Fruit fly (Drosophila melanogaster) whole organism, prepupa: Measurements from ENCODE around the gene Scgalpha.

Source experiments
- Blimp-1 ChIP-seq: fragments of 200-800 bp; sonication (Bioruptor generic); optimal IDR thresholded peaks from 3 replicates; lab custom pipeline; 2017; ENCODE audit warnings: missing biosample characterization, missing genetic modification characterization, mild to moderate bottlenecking, moderate library complexity, missing genetic modification reagents
- CG10631 ChIP-seq: fragments of 200-800 bp; sonication (Bioruptor generic); optimal IDR thresholded peaks from 2 replicates; lab custom pipeline; 2016; ENCODE audit warnings: missing biosample characterization, missing genetic modification characterization
- CG10669 ChIP-seq: fragments of 200-800 bp; sonication (Bioruptor generic); optimal IDR thresholded peaks from 3 replicates; lab custom pipeline; 2018; ENCODE audit warnings: missing biosample characterization, mild to moderate bottlenecking, missing genetic modification characterization, moderate library complexity
- CG11294 ChIP-seq: fragments of 200-800 bp; sonication (Bioruptor generic); IDR thresholded peaks from 2 replicates; pipeline ENCODE4 v1.3.6; 2022; ENCODE audit warnings: missing biosample characterization, missing genetic modification characterization
- CG11902 ChIP-seq: fragments of 200-800 bp; sonication (Bioruptor generic); optimal IDR thresholded peaks from 3 replicates; lab custom pipeline; 2016; ENCODE audit warnings: missing biosample characterization, missing genetic modification characterization
- CG15336 ChIP-seq: fragments of 200-800 bp; sonication (Bioruptor generic); IDR thresholded peaks from 2 replicates; pipeline ENCODE4 v1.3.6; 2022; ENCODE audit warnings: missing biosample characterization, missing genetic modification characterization
- CG1621 ChIP-seq: fragments of 200-800 bp; sonication (Bioruptor generic); optimal IDR thresholded peaks from 3 replicates; lab custom pipeline; 2018; ENCODE audit warnings: missing biosample characterization, mild to moderate bottlenecking, missing genetic modification characterization
- CG3032 ChIP-seq: fragments of 200-800 bp; optimal IDR thresholded peaks from 2 replicates; lab custom pipeline; 2019; ENCODE audit warnings: missing biosample characterization, mild to moderate bottlenecking, missing genetic modification characterization, moderate library complexity
- CG31627 ChIP-seq: fragments of 200-800 bp; sonication (Bioruptor generic); optimal IDR thresholded peaks from 3 replicates; lab custom pipeline; 2016; ENCODE audit warnings: missing biosample characterization, missing genetic modification characterization
- CG32006 ChIP-seq: fragments of 200-800 bp; sonication (Bioruptor generic); optimal IDR thresholded peaks from 3 replicates; lab custom pipeline; 2017; ENCODE audit warnings: missing biosample characterization, mild to moderate bottlenecking, missing genetic modification characterization
- CG34406 ChIP-seq: fragments of 200-800 bp; sonication (Bioruptor generic); optimal IDR thresholded peaks from 3 replicates; lab custom pipeline; 2016; ENCODE audit warnings: missing biosample characterization, missing genetic modification characterization
- CG3919 ChIP-seq: fragments of 200-800 bp; sonication (Bioruptor generic); optimal IDR thresholded peaks from 3 replicates; lab custom pipeline; 2016; ENCODE audit warnings: missing biosample characterization, missing genetic modification characterization
- CG4318 ChIP-seq: fragments of 200-800 bp; sonication (Bioruptor generic); optimal IDR thresholded peaks from 3 replicates; lab custom pipeline; 2017; ENCODE audit warnings: missing biosample characterization, mild to moderate bottlenecking, missing genetic modification characterization
- CG6163 ChIP-seq: fragments of 200-800 bp; sonication (Bioruptor generic); IDR thresholded peaks from 3 replicates; pipeline ENCODE4 v1.3.6; 2022; ENCODE audit warnings: missing biosample characterization, missing genetic modification characterization
- CG6792 ChIP-seq: fragments of 200-800 bp; sonication (Bioruptor generic); optimal IDR thresholded peaks from 3 replicates; lab custom pipeline; 2016; ENCODE audit warnings: missing biosample characterization, missing genetic modification characterization
- CG6808 ChIP-seq: fragments of 200-800 bp; sonication (Bioruptor generic); optimal IDR thresholded peaks from 3 replicates; lab custom pipeline; 2017; ENCODE audit warnings: missing biosample characterization, missing genetic modification characterization, mild to moderate bottlenecking, moderate library complexity, missing genetic modification reagents
- CG6854 ChIP-seq: fragments of 200-800 bp; sonication (Bioruptor generic); optimal IDR thresholded peaks from 2 replicates; lab custom pipeline; 2017; ENCODE audit warnings: missing biosample characterization, mild to moderate bottlenecking, missing genetic modification characterization
- CG7368 ChIP-seq: fragments of 200-800 bp; sonication (Bioruptor generic); optimal IDR thresholded peaks from 3 replicates; lab custom pipeline; 2016; ENCODE audit warnings: missing biosample characterization, missing genetic modification characterization
- CG8119 ChIP-seq: fragments of 200-800 bp; sonication (Bioruptor generic); IDR thresholded peaks from 3 replicates; pipeline ENCODE4 v1.3.6; 2022; ENCODE audit warnings: missing biosample characterization, missing genetic modification characterization
- CG8319 ChIP-seq: fragments of 200-800 bp; sonication (Bioruptor generic); optimal IDR thresholded peaks from 3 replicates; lab custom pipeline; 2016; ENCODE audit warnings: missing biosample characterization, missing genetic modification characterization
- CG9139 ChIP-seq: fragments of 200-800 bp; sonication (Bioruptor generic); optimal IDR thresholded peaks from 3 replicates; lab custom pipeline; 2017; ENCODE audit warnings: missing biosample characterization, mild to moderate bottlenecking, missing genetic modification characterization
- Eip75B ChIP-seq: fragments of 200-800 bp; sonication (Bioruptor generic); optimal IDR thresholded peaks from 3 replicates; lab custom pipeline; 2016; ENCODE audit warnings: missing biosample characterization, missing genetic modification characterization
- Eip78C ChIP-seq: fragments of 200-800 bp; sonication (Bioruptor generic); peaks from one replicate; lab custom pipeline; 2016; ENCODE audit warnings: missing biosample characterization, missing genetic modification characterization
- Eip93F ChIP-seq: fragments of 200-800 bp; sonication (Bioruptor generic); optimal IDR thresholded peaks from 2 replicates; lab custom pipeline; 2016; ENCODE audit warnings: missing biosample characterization, mild to moderate bottlenecking, missing genetic modification characterization
- Ets21C ChIP-seq: fragments of 200-800 bp; sonication (Bioruptor generic); optimal IDR thresholded peaks from 3 replicates; lab custom pipeline; 2016; ENCODE audit warnings: missing biosample characterization, missing genetic modification characterization
- Ets96B ChIP-seq: fragments of 200-800 bp; optimal IDR thresholded peaks from 2 replicates; lab custom pipeline; 2019; ENCODE audit warnings: missing biosample characterization, mild to moderate bottlenecking, missing genetic modification characterization, moderate library complexity
- Gug ChIP-seq: fragments of 200-800 bp; sonication (Bioruptor generic); IDR thresholded peaks from 2 replicates; pipeline ENCODE4 v1.3.6; 2022; ENCODE audit warnings: missing biosample characterization, missing genetic modification characterization
- Hr38 ChIP-seq: sonication (Bioruptor generic); optimal IDR thresholded peaks from 2 replicates; lab custom pipeline; 2016; ENCODE audit warnings: missing biosample characterization, missing genetic modification characterization
- Hr4 ChIP-seq: fragments of 200-800 bp; sonication (Bioruptor generic); optimal IDR thresholded peaks from 3 replicates; lab custom pipeline; 2016; ENCODE audit warnings: missing biosample characterization, missing genetic modification characterization
- Lpt ChIP-seq: fragments of 200-800 bp; sonication (Bioruptor generic); optimal IDR thresholded peaks from 3 replicates; lab custom pipeline; 2016; ENCODE audit warnings: missing biosample characterization, missing genetic modification characterization
- Met ChIP-seq: fragments of 200-800 bp; sonication (Bioruptor generic); optimal IDR thresholded peaks from 3 replicates; lab custom pipeline; 2016; ENCODE audit warnings: missing biosample characterization, missing genetic modification characterization
- OdsH ChIP-seq: fragments of 200-800 bp; sonication (Bioruptor generic); optimal IDR thresholded peaks from 3 replicates; lab custom pipeline; 2016; ENCODE audit warnings: missing biosample characterization, missing genetic modification characterization
- Smox ChIP-seq: fragments of 200-800 bp; sonication (Bioruptor generic); optimal IDR thresholded peaks from 3 replicates; lab custom pipeline; 2016; ENCODE audit warnings: missing biosample characterization, missing genetic modification characterization
- Sox14 ChIP-seq: fragments of 200-800 bp; sonication (Bioruptor generic); optimal IDR thresholded peaks from 3 replicates; lab custom pipeline; 2016; ENCODE audit warnings: missing biosample characterization, missing genetic modification characterization
- achi ChIP-seq: fragments of 200-800 bp; sonication (Bioruptor generic); optimal IDR thresholded peaks from 3 replicates; lab custom pipeline; 2016; ENCODE audit warnings: missing biosample characterization, missing genetic modification characterization
- acj6 ChIP-seq: fragments of 200-800 bp; sonication (Bioruptor generic); optimal IDR thresholded peaks from 3 replicates; lab custom pipeline; 2016; ENCODE audit warnings: missing biosample characterization, missing genetic modification characterization
- dac ChIP-seq: fragments of 200-800 bp; sonication (Bioruptor generic); optimal IDR thresholded peaks from 2 replicates; lab custom pipeline; 2017; ENCODE audit warnings: missing biosample characterization, mild to moderate bottlenecking, missing genetic modification characterization
- dsx ChIP-seq: fragments of 200-800 bp; optimal IDR thresholded peaks from 3 replicates; lab custom pipeline; 2019; ENCODE audit warnings: missing biosample characterization, mild to moderate bottlenecking, missing genetic modification characterization, moderate library complexity; ENCODE audit not compliant: poor library complexity, severe bottlenecking
- eg ChIP-seq: fragments of 200-800 bp; sonication (Bioruptor generic); IDR thresholded peaks from 3 replicates; pipeline ENCODE4 v1.3.6; 2022; ENCODE audit warnings: missing biosample characterization, missing genetic modification characterization
- esn ChIP-seq: fragments of 200-800 bp; sonication (Bioruptor generic); optimal IDR thresholded peaks from 2 replicates; lab custom pipeline; 2016; ENCODE audit warnings: missing biosample characterization, mild to moderate bottlenecking, missing genetic modification characterization, moderate library complexity
- fd59A ChIP-seq: fragments of 200-800 bp; sonication (Bioruptor generic); optimal IDR thresholded peaks from 2 replicates; lab custom pipeline; 2017; ENCODE audit warnings: missing biosample characterization, mild to moderate bottlenecking, missing genetic modification characterization, missing genetic modification reagents
- fd85E ChIP-seq: fragments of 200-800 bp; sonication (Bioruptor generic); optimal IDR thresholded peaks from 3 replicates; lab custom pipeline; 2016; ENCODE audit warnings: missing biosample characterization, missing genetic modification characterization
- fkh ChIP-seq: fragments of 200-800 bp; sonication (Bioruptor generic); optimal IDR thresholded peaks from 3 replicates; lab custom pipeline; 2017; ENCODE audit warnings: missing biosample characterization, mild to moderate bottlenecking, missing genetic modification characterization, moderate library complexity
- lz ChIP-seq: fragments of 200-800 bp; sonication (Bioruptor generic); optimal IDR thresholded peaks from 3 replicates; lab custom pipeline; 2016; ENCODE audit warnings: missing biosample characterization, missing genetic modification characterization
- net ChIP-seq: fragments of 200-800 bp; sonication (Bioruptor generic); optimal IDR thresholded peaks from 3 replicates; lab custom pipeline; 2016; ENCODE audit warnings: missing biosample characterization, missing genetic modification characterization
- salr ChIP-seq, 2 experiments: fragments of 200-800 bp; sonication (Bioruptor generic); optimal IDR thresholded peaks; 3 replicates each; lab custom pipeline; 2016 to 2018; ENCODE audit warnings: missing biosample characterization in 2 of 2, missing genetic modification characterization in 2 of 2, mild to moderate bottlenecking in 1 of 2
- spab ChIP-seq: fragments of 200-800 bp; sonication (Bioruptor generic); optimal IDR thresholded peaks from 2 replicates; lab custom pipeline; 2017; ENCODE audit warnings: missing biosample characterization, mild to moderate bottlenecking, missing genetic modification characterization, missing genetic modification reagents
- ss ChIP-seq, 2 experiments: fragments of 200-800 bp; sonication (Bioruptor generic); optimal IDR thresholded peaks; 2 replicates in 1 of 2; 3 replicates in 1 of 2; lab custom pipeline; 2017 to 2018; ENCODE audit warnings: mild to moderate bottlenecking in 2 of 2, missing biosample characterization in 2 of 2, missing genetic modification characterization in 2 of 2, moderate library complexity in 1 of 2
- svp ChIP-seq: fragments of 200-800 bp; sonication (Bioruptor generic); peaks from one replicate; lab custom pipeline; 2016; ENCODE audit warnings: missing biosample characterization, missing genetic modification characterization
- topi ChIP-seq: fragments of 200-800 bp; sonication (Bioruptor generic); optimal IDR thresholded peaks from 3 replicates; lab custom pipeline; 2016; ENCODE audit warnings: missing biosample characterization, missing genetic modification characterization
- vri ChIP-seq: fragments of 200-800 bp; sonication (Bioruptor generic); optimal IDR thresholded peaks from 3 replicates; lab custom pipeline; 2016; ENCODE audit warnings: missing biosample characterization, mild to moderate bottlenecking, missing genetic modification characterization

The Scgalpha gene

DNA sequence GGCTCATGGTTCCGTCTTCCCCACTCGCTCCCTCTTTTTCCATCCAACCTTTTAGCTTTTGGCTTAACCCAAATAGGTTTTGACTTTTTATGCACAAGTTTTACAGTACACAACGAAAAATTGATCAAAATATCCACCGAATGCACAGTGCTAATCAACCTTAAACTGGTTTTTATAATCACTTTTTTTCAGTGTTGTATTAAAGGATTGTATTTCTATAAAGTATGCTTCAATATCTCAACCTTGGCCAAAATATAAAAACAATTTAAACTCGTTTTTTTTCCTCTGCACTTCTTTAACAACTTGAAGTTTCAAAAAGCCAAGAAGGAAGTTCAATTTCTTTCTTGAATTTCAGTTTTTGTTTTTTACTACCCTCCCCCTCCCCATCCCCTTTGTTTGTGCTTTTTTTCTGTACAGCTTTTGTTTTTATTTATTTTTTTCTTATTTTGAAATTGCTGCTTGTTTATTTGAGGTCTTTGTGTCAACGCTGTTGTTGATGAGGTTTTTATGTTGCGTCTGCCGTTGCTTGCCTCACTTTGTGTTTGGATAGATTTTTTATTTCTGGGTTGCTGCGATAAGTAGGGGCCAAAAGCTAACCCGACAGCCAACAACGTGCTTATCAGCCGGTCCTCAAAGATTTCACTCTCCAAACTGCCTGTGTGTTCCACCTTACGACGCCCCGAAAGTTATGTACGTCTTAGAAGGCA, 18.2 kb upstream of the Scgalpha start:
- no peak for TF ChIP-seq vri
- peak; percentile 31 for TF ChIP-seq CG15336 (GFP tag; lab: Robert Waterston, UW)
- TF ChIP-seq fd85E, result no peak
- no peak for TF ChIP-seq dac
- no peak for TF ChIP-seq CG6808 (GFP tag; lab: Kevin White, UChicago)
- no peak for TF ChIP-seq CG10631 (GFP tag; lab: Kevin White, UChicago)
- TF ChIP-seq CG10669 (GFP tag; lab: Kevin White, UChicago), result no peak
- TF ChIP-seq Ets21C (GFP tag; lab: Kevin White, UChicago), result no peak
- TF ChIP-seq ss (GFP tag; optimal IDR thresholded peaks at IDR 0.05; lab: Kevin White, UChicago), result peak in 1 of 2 experiments; percentile 4
- no peak for TF ChIP-seq Sox14 (GFP tag; lab: Kevin White, UChicago)
- no peak for TF ChIP-seq fd59A (GFP tag; lab: Kevin White, UChicago)
- peak; percentile 82 for TF ChIP-seq svp (GFP tag; lab: Kevin White, UChicago)
- TF ChIP-seq Ets96B, result no peak
- no peak for TF ChIP-seq Smox (GFP tag; lab: Kevin White, UChicago)
- TF ChIP-seq CG8119 (GFP tag; lab: Robert Waterston, UW), result peak; percentile 32; the same call in 1 of the 3 replicates
- peak; percentile 32 for TF ChIP-seq achi (GFP tag; lab: Kevin White, UChicago)
- no peak for TF ChIP-seq CG1621 (tag; lab: Kevin White, UChicago)
- TF ChIP-seq fkh (GFP tag; lab: Kevin White, UChicago), result peak; percentile 29
- no peak for TF ChIP-seq Hr38 (GFP tag; lab: Kevin White, UChicago)
- no peak for TF ChIP-seq dsx (GFP tag; lab: Kevin White, UChicago)
- TF ChIP-seq salr (GFP tag; optimal IDR thresholded peaks at IDR 0.05; lab: Kevin White, UChicago), result no peak
- peak; percentile 77 for TF ChIP-seq Eip78C (GFP tag; lab: Kevin White, UChicago)
- TF ChIP-seq eg, result peak; percentile 23; the same call in 1 of the 3 replicates
- TF ChIP-seq topi (GFP tag; lab: Kevin White, UChicago), result peak; percentile 17
- TF ChIP-seq CG6163 (GFP tag; lab: Robert Waterston, UW), result peak; percentile 52; the same call in 1 of the 3 replicates
- TF ChIP-seq Eip75B (GFP tag; lab: Kevin White, UChicago), result peak; percentile 45
- no peak for TF ChIP-seq Gug
- TF ChIP-seq CG31627 (GFP tag; lab: Kevin White, UChicago), result no peak
- TF ChIP-seq spab (GFP tag; lab: Kevin White, UChicago), result no peak
- no peak for TF ChIP-seq CG6854
- TF ChIP-seq CG34406 (GFP tag; lab: Kevin White, UChicago), result peak; percentile 15
- peak; percentile 5 for TF ChIP-seq esn (GFP tag; lab: Kevin White, UChicago)
- peak; percentile 29 for TF ChIP-seq Hr4 (GFP tag; lab: Kevin White, UChicago)
- no peak for TF ChIP-seq CG4318 (GFP tag; lab: Kevin White, UChicago)
- TF ChIP-seq lz (GFP tag; lab: Kevin White, UChicago), result no peak
- TF ChIP-seq net (GFP tag; lab: Kevin White, UChicago), result peak; percentile 11
- TF ChIP-seq CG32006 (GFP tag; lab: Kevin White, UChicago), result peak; percentile 48
- no peak for TF ChIP-seq CG3032
- no peak for TF ChIP-seq OdsH (GFP tag; lab: Kevin White, UChicago)
- no peak for TF ChIP-seq CG8319
- no peak for TF ChIP-seq CG11294 (GFP tag; lab: Robert Waterston, UW)
- TF ChIP-seq Met (GFP tag; lab: Kevin White, UChicago), result peak; percentile 26
- no peak for TF ChIP-seq Blimp-1 (GFP tag; lab: Kevin White, UChicago)
- peak; percentile 13 for TF ChIP-seq acj6 (GFP tag; lab: Kevin White, UChicago)
- TF ChIP-seq CG11902 (GFP tag; lab: Kevin White, UChicago), result no peak
- no peak for TF ChIP-seq CG7368 (GFP tag; lab: Kevin White, UChicago)
- TF ChIP-seq CG6792, result peak; percentile 6
- TF ChIP-seq CG9139 (GFP tag; lab: Kevin White, UChicago), result no peak
- TF ChIP-seq CG3919 (GFP tag; lab: Kevin White, UChicago), result no peak
- no peak for TF ChIP-seq Eip93F (GFP tag; lab: Kevin White, UChicago)
- no peak for TF ChIP-seq Lpt
